Worm (Caenorhabditis elegans) whole organism, L2 larva: ENCODE data around the gene R10D12.13.

Source experiments
- C34F6.9 ChIP-seq: fragments of 150-350 bp; optimal IDR thresholded peaks from 2 replicates; lab custom pipeline; 2014; ENCODE audit warnings: missing biosample characterization, missing genetic modification characterization
- F13H6.1 ChIP-seq: sonication (generic microtip); optimal IDR thresholded peaks from 2 replicates; lab custom pipeline; 2016; ENCODE audit warnings: missing genetic modification characterization, missing compliant biosample characterization
- R02D3.7 ChIP-seq: fragments of 150-350 bp; optimal IDR thresholded peaks from 2 replicates; lab custom pipeline; 2014; ENCODE audit warnings: missing biosample characterization, missing genetic modification characterization
- Y55F3AM.14 ChIP-seq: fragments of 200-800 bp; sonication (Bioruptor generic); optimal IDR thresholded peaks from 2 replicates; lab custom pipeline; 2018; ENCODE audit warnings: mild to moderate bottlenecking, missing genetic modification characterization, missing compliant biosample characterization
- ZK546.5 ChIP-seq: sonication (generic microtip); optimal IDR thresholded peaks from 2 replicates; lab custom pipeline; 2017; ENCODE audit warnings: missing biosample characterization, missing genetic modification characterization
- alr-1 ChIP-seq: fragments of 150-350 bp; optimal IDR thresholded peaks from 2 replicates; lab custom pipeline; 2014; ENCODE audit warnings: missing biosample characterization, missing genetic modification characterization
- aly-2 ChIP-seq: fragments of 150-350 bp; optimal IDR thresholded peaks from 2 replicates; lab custom pipeline; 2014; ENCODE audit warnings: missing biosample characterization, missing genetic modification characterization
- ama-1 ChIP-seq: fragments of 150-350 bp; optimal IDR thresholded peaks from 2 replicates; lab custom pipeline; 2018; ENCODE audit warnings: inconsistent platforms
- blmp-1 ChIP-seq: sonication (generic microtip); optimal IDR thresholded peaks from 2 replicates; lab custom pipeline; 2017; ENCODE audit warnings: missing genetic modification characterization, mild to moderate bottlenecking, missing compliant biosample characterization, antibody characterized with exemption, moderate library complexity; ENCODE audit not compliant: insufficient read depth
- ceh-16 ChIP-seq: fragments of 150-350 bp; optimal IDR thresholded peaks from 2 replicates; lab custom pipeline; 2014; ENCODE audit warnings: missing biosample characterization, missing genetic modification characterization
- ceh-82 ChIP-seq: fragments of 150-350 bp; optimal IDR thresholded peaks from 2 replicates; lab custom pipeline; 2014; ENCODE audit warnings: missing biosample characterization, missing genetic modification characterization
- crh-2 ChIP-seq: sonication (generic microtip); optimal IDR thresholded peaks from 2 replicates; lab custom pipeline; 2017; ENCODE audit warnings: missing biosample characterization, missing genetic modification characterization
- dmd-4 ChIP-seq: sonication (generic microtip); optimal IDR thresholded peaks from 2 replicates; lab custom pipeline; 2017; ENCODE audit warnings: missing biosample characterization, missing genetic modification characterization
- egl-27 ChIP-seq: sonication (generic microtip); optimal IDR thresholded peaks from 3 replicates; lab custom pipeline; 2017; ENCODE audit warnings: missing biosample characterization, missing genetic modification reagents, missing genetic modification characterization
- elt-1 ChIP-seq: fragments of 150-350 bp; optimal IDR thresholded peaks from 2 replicates; lab custom pipeline; 2014; ENCODE audit warnings: missing biosample characterization, missing genetic modification characterization
- elt-3 ChIP-seq: sonication (generic microtip); optimal IDR thresholded peaks from 2 replicates; lab custom pipeline; 2017; ENCODE audit warnings: missing biosample characterization, missing genetic modification characterization
- fos-1 ChIP-seq: fragments of 150-350 bp; optimal IDR thresholded peaks from 2 replicates; lab custom pipeline; 2014; ENCODE audit warnings: missing biosample characterization, missing genetic modification characterization
- gmeb-1 ChIP-seq: fragments of 150-350 bp; optimal IDR thresholded peaks from 2 replicates; lab custom pipeline; 2014; ENCODE audit warnings: missing biosample characterization, missing genetic modification characterization
- lin-11 ChIP-seq: fragments of 150-350 bp; sonication (generic microtip); optimal IDR thresholded peaks from 2 replicates; lab custom pipeline; 2014; ENCODE audit warnings: missing biosample characterization, missing genetic modification characterization, inconsistent platforms, mixed read lengths
- lin-13 ChIP-seq: fragments of 150-350 bp; optimal IDR thresholded peaks from 2 replicates; lab custom pipeline; 2014; ENCODE audit warnings: missing biosample characterization, missing genetic modification reagents, missing genetic modification characterization
- lin-39 ChIP-seq: fragments of 150-350 bp; optimal IDR thresholded peaks from 2 replicates; lab custom pipeline; 2014; ENCODE audit warnings: missing biosample characterization, missing genetic modification reagents, missing genetic modification characterization
- lsy-2 ChIP-seq, 2 experiments: fragments of 150-350 bp in 1 of 2; sonication (generic microtip) in 1 of 2; optimal IDR thresholded peaks; 2 replicates each; lab custom pipeline; 2014 to 2017; ENCODE audit warnings: missing biosample characterization in 2 of 2, missing genetic modification characterization in 2 of 2
- mab-5 ChIP-seq: fragments of 150-350 bp; optimal IDR thresholded peaks from 2 replicates; lab custom pipeline; 2014; ENCODE audit warnings: missing biosample characterization, missing genetic modification characterization
- mdl-1 ChIP-seq, 2 experiments: fragments of 150-350 bp in 1 of 2; sonication (generic microtip) in 1 of 2; optimal IDR thresholded peaks; 2 replicates each; lab custom pipeline; 2017; ENCODE audit warnings: missing biosample characterization in 2 of 2, missing genetic modification characterization in 2 of 2
- nhr-10 ChIP-seq: sonication (generic microtip); optimal IDR thresholded peaks from 2 replicates; lab custom pipeline; 2017; ENCODE audit warnings: missing biosample characterization, missing genetic modification characterization
- nhr-129 ChIP-seq: fragments of 150-350 bp; optimal IDR thresholded peaks from 2 replicates; lab custom pipeline; 2014; ENCODE audit warnings: missing biosample characterization, missing genetic modification characterization
- nhr-237 ChIP-seq: fragments of 150-350 bp; optimal IDR thresholded peaks from 2 replicates; lab custom pipeline; 2014; ENCODE audit warnings: missing biosample characterization, missing genetic modification characterization
- nhr-25 ChIP-seq: fragments of 150-350 bp; sonication (generic microtip); optimal IDR thresholded peaks from 3 replicates; lab custom pipeline; 2014; ENCODE audit warnings: missing biosample characterization, missing genetic modification characterization
- nhr-6 ChIP-seq: fragments of 150-350 bp; optimal IDR thresholded peaks from 2 replicates; lab custom pipeline; 2014; ENCODE audit warnings: missing biosample characterization, missing genetic modification characterization
- nhr-77 ChIP-seq: fragments of 150-350 bp; optimal IDR thresholded peaks from 2 replicates; lab custom pipeline; 2014; ENCODE audit warnings: missing biosample characterization, missing genetic modification characterization
- peb-1 ChIP-seq: fragments of 150-350 bp; optimal IDR thresholded peaks from 2 replicates; lab custom pipeline; 2014; ENCODE audit warnings: missing biosample characterization, missing genetic modification characterization
- skn-1 ChIP-seq: sonication (generic microtip); optimal IDR thresholded peaks from 2 replicates; lab custom pipeline; 2017; ENCODE audit warnings: missing biosample characterization, missing genetic modification characterization
- sma-3 ChIP-seq: sonication (generic microtip); optimal IDR thresholded peaks from 2 replicates; lab custom pipeline; 2016; ENCODE audit warnings: missing genetic modification reagents, missing genetic modification characterization, missing compliant biosample characterization
- sma-9 ChIP-seq, 2 experiments: fragments of 150-350 bp in 1 of 2; sonication (generic microtip) in 1 of 2; optimal IDR thresholded peaks; 2 replicates each; lab custom pipeline; 2014 to 2016; ENCODE audit warnings: missing genetic modification characterization in 2 of 2, mild to moderate bottlenecking in 1 of 2, missing biosample characterization in 1 of 2, missing compliant biosample characterization in 1 of 2, missing genetic modification reagents in 1 of 2, moderate library complexity in 1 of 2
- unc-39 ChIP-seq: fragments of 150-350 bp; optimal IDR thresholded peaks from 2 replicates; lab custom pipeline; 2014; ENCODE audit warnings: missing biosample characterization, missing genetic modification characterization
- unc-55 ChIP-seq: fragments of 150-350 bp; sonication (generic microtip); optimal IDR thresholded peaks from 3 replicates; lab custom pipeline; 2014; ENCODE audit warnings: missing biosample characterization, missing genetic modification reagents, missing genetic modification characterization
- unc-62 ChIP-seq: fragments of 150-350 bp; optimal IDR thresholded peaks from 2 replicates; lab custom pipeline; 2014; ENCODE audit warnings: missing biosample characterization, missing genetic modification reagents, missing genetic modification characterization
- zag-1 ChIP-seq: fragments of 150-350 bp; optimal IDR thresholded peaks from 2 replicates; lab custom pipeline; 2014; ENCODE audit warnings: missing biosample characterization, missing genetic modification characterization
- ztf-1 ChIP-seq: fragments of 200-800 bp; sonication (Bioruptor generic); conservative IDR thresholded peaks from 2 replicates; pipeline ENCODE4 v1.3.6; 2022; ENCODE audit warnings: missing genetic modification characterization, missing compliant biosample characterization
- ztf-11 ChIP-seq: sonication (generic microtip); optimal IDR thresholded peaks from 2 replicates; lab custom pipeline; 2017; ENCODE audit warnings: missing biosample characterization, missing genetic modification characterization
- ztf-4 ChIP-seq: fragments of 150-350 bp; optimal IDR thresholded peaks from 2 replicates; lab custom pipeline; 2014; ENCODE audit warnings: missing biosample characterization, missing genetic modification characterization

The R10D12.13 gene

ce11 chrV:14005812-14006211 lies 43.6 kb downstream of the R10D12.13 start, which contains the start of gene ric-7:
Gene ric-7 (minus strand): TSS chrV:14005912.
- no peak for TF ChIP-seq ztf-4 (tag; lab: Kevin White, UChicago)
- no peak for TF ChIP-seq ceh-82 (tag; lab: Kevin White, UChicago)
- TF ChIP-seq lsy-2 (tag; optimal IDR thresholded peaks at IDR 0.05; lab: Kevin White, UChicago) = no peak
- TF ChIP-seq egl-27 (tag; lab: Kevin White, UChicago) = no peak
- TF ChIP-seq nhr-10 (tag; lab: Kevin White, UChicago) = no peak
- TF ChIP-seq ztf-1 = no peak
- no peak for TF ChIP-seq gmeb-1 (tag; lab: Kevin White, UChicago)
- TF ChIP-seq lin-39 (tag; lab: Kevin White, UChicago) = no peak
- TF ChIP-seq peb-1 (tag; lab: Kevin White, UChicago) = no peak
- no peak for TF ChIP-seq R02D3.7 (tag; lab: Kevin White, UChicago)
- TF ChIP-seq dmd-4 = no peak
- TF ChIP-seq fos-1 (tag; lab: Kevin White, UChicago) = no peak
- TF ChIP-seq sma-3 (GFP tag; lab: Kevin White, UChicago) = no peak
- no peak for TF ChIP-seq aly-2 (tag; lab: Kevin White, UChicago)
- no peak for TF ChIP-seq alr-1
- no peak for TF ChIP-seq nhr-6 (tag; lab: Kevin White, UChicago)
- TF ChIP-seq Y55F3AM.14 (GFP tag; lab: Kevin White, UChicago) = no peak

- peak; percentile 85 for TF ChIP-seq unc-55 (GFP tag; lab: Kevin White, UChicago)
- TF ChIP-seq lsy-2 (tag; optimal IDR thresholded peaks at IDR 0.05; lab: Kevin White, UChicago) = peak in 1 of 2 experiments; percentile 22
- TF ChIP-seq unc-62 (GFP tag; lab: Kevin White, UChicago) = no peak
- peak; percentile 13 for TF ChIP-seq nhr-129 (tag; lab: Kevin White, UChicago)
- peak; percentile 46 for TF ChIP-seq C34F6.9 (tag; lab: Kevin White, UChicago)
- no peak for TF ChIP-seq skn-1 (tag; lab: Kevin White, UChicago)
- peak; percentile 8 for TF ChIP-seq sma-9 (GFP tag; optimal IDR thresholded peaks at IDR 0.05; lab: Kevin White, UChicago)
- no peak for TF ChIP-seq sma-9 (tag; optimal IDR thresholded peaks at IDR 0.05; lab: Kevin White, UChicago)
- peak; percentile 5 for TF ChIP-seq lin-11 (tag; lab: Kevin White, UChicago)
These were observed 44.6 kb downstream of the R10D12.13 start for ce11 chrV:14006819-14007218.

ce11 chrV:14008353-14008859 lies 46.2 kb downstream of the R10D12.13 start:
- TF ChIP-seq F13H6.1 (tag; lab: Kevin White, UChicago) (no peak), sma-3 (GFP tag; lab: Kevin White, UChicago) (peak; percentile 19), blmp-1 (tag; lab: Kevin White, UChicago) (no peak), aly-2 (tag; lab: Kevin White, UChicago) (no peak), zag-1 (tag; lab: Kevin White, UChicago) (no peak), skn-1 (tag; lab: Kevin White, UChicago) (no peak), dmd-4 (no peak), R02D3.7 (tag; lab: Kevin White, UChicago) (no peak), elt-1 (tag; lab: Kevin White, UChicago) (no peak), ama-1 (peak; percentile 18), nhr-237 (tag; lab: Kevin White, UChicago) (no peak), ztf-11 (tag; lab: Kevin White, UChicago) (no peak), peb-1 (tag; lab: Kevin White, UChicago) (no peak), nhr-25 (no peak), sma-9 (GFP tag; optimal IDR thresholded peaks at IDR 0.05; lab: Kevin White, UChicago) (peak; percentile 16), sma-9 (tag; optimal IDR thresholded peaks at IDR 0.05; lab: Kevin White, UChicago) (no peak), lin-11 (tag; lab: Kevin White, UChicago) (no peak), mab-5 (tag; lab: Kevin White, UChicago) (no peak), nhr-10 (tag; lab: Kevin White, UChicago) (no peak), lin-13 (no peak), ceh-16 (no peak), unc-39 (tag; lab: Kevin White, UChicago) (no peak), elt-3 (tag; lab: Kevin White, UChicago) (no peak), C34F6.9 (tag; lab: Kevin White, UChicago) (no peak), ztf-4 (tag; lab: Kevin White, UChicago) (no peak), nhr-129 (tag; lab: Kevin White, UChicago) (peak; percentile 64), lsy-2 (tag; optimal IDR thresholded peaks at IDR 0.05; lab: Kevin White, UChicago) (peak in 1 of 2 experiments; percentile 45), crh-2 (tag; lab: Kevin White, UChicago) (peak; percentile 28), egl-27 (tag; lab: Kevin White, UChicago) (no peak), mdl-1 (tag; optimal IDR thresholded peaks at IDR 0.05; lab: Kevin White, UChicago) (no peak), Y55F3AM.14 (GFP tag; lab: Kevin White, UChicago) (no peak), ZK546.5 (tag; lab: Kevin White, UChicago) (no peak), fos-1 (tag; lab: Kevin White, UChicago) (peak; percentile 22), nhr-77 (tag; lab: Kevin White, UChicago) (no peak)
